Fruit fly (Drosophila melanogaster) whole organism, embryonic: ENCODE measurements around the gene Cpr62Ba.

ENCODE experiments used
- Bdp1 ChIP-seq: fragments of 200-800 bp; sonication (Bioruptor generic); optimal IDR thresholded peaks from 3 replicates; lab custom pipeline; 2016; ENCODE audit warnings: missing biosample characterization, missing genetic modification characterization
- C15 ChIP-seq: fragments of 200-800 bp; sonication (Bioruptor generic); IDR thresholded peaks from 3 replicates; pipeline ENCODE4 v1.3.6; 2022; ENCODE audit warnings: missing biosample characterization, missing genetic modification characterization
- CG10366 ChIP-seq: fragments of 200-800 bp; sonication (Bioruptor generic); IDR thresholded peaks from 2 replicates; pipeline ENCODE4 v1.3.6; 2022; ENCODE audit warnings: missing biosample characterization, missing genetic modification characterization
- CG10431 ChIP-seq: fragments of 200-800 bp; sonication (Bioruptor generic); optimal IDR thresholded peaks from 3 replicates; lab custom pipeline; 2018; ENCODE audit warnings: missing biosample characterization, mild to moderate bottlenecking, missing genetic modification characterization
- CG10979 ChIP-seq: fragments of 200-800 bp; sonication (Bioruptor generic); optimal IDR thresholded peaks from 2 replicates; lab custom pipeline; 2018; ENCODE audit warnings: missing biosample characterization, mild to moderate bottlenecking, missing genetic modification characterization, moderate library complexity
- CG11093 ChIP-seq: fragments of 200-800 bp; sonication (Bioruptor generic); IDR thresholded peaks from 3 replicates; pipeline ENCODE4 v1.3.6; 2022; ENCODE audit warnings: missing biosample characterization, missing genetic modification characterization
- CG11504 ChIP-seq: fragments of 200-800 bp; sonication (Bioruptor generic); optimal IDR thresholded peaks from 3 replicates; lab custom pipeline; 2019; ENCODE audit warnings: missing biosample characterization, mild to moderate bottlenecking, missing genetic modification characterization, moderate library complexity
- CG11696 ChIP-seq: fragments of 200-800 bp; sonication (Bioruptor generic); IDR thresholded peaks from 2 replicates; pipeline ENCODE4 v1.3.6; 2022; ENCODE audit warnings: missing biosample characterization, missing genetic modification characterization
- CG12299 ChIP-seq: fragments of 200-800 bp; sonication (Bioruptor generic); optimal IDR thresholded peaks from 2 replicates; lab custom pipeline; 2018; ENCODE audit warnings: missing biosample characterization, mild to moderate bottlenecking, missing genetic modification characterization
- CG13123 ChIP-seq: fragments of 200-800 bp; sonication (Bioruptor generic); optimal IDR thresholded peaks from 2 replicates; lab custom pipeline; 2016; ENCODE audit warnings: missing biosample characterization, missing genetic modification characterization
- CG15696 ChIP-seq: fragments of 200-800 bp; sonication (Bioruptor generic); optimal IDR thresholded peaks from 2 replicates; lab custom pipeline; 2019; ENCODE audit warnings: missing biosample characterization, mild to moderate bottlenecking, missing genetic modification characterization, moderate library complexity
- CG17568 ChIP-seq: fragments of 200-800 bp; sonication (Bioruptor generic); optimal IDR thresholded peaks from 2 replicates; lab custom pipeline; 2018; ENCODE audit warnings: missing biosample characterization, mild to moderate bottlenecking, missing genetic modification characterization, moderate library complexity
- CG17802 ChIP-seq: fragments of 200-800 bp; sonication (Bioruptor generic); optimal IDR thresholded peaks from 2 replicates; lab custom pipeline; 2018; ENCODE audit warnings: missing biosample characterization, mild to moderate bottlenecking, missing genetic modification characterization, moderate library complexity
- CG17912 ChIP-seq: fragments of 200-800 bp; sonication (Bioruptor generic); optimal IDR thresholded peaks from 2 replicates; lab custom pipeline; 2018; ENCODE audit warnings: missing biosample characterization, mild to moderate bottlenecking, missing genetic modification characterization
- CG18011 ChIP-seq: fragments of 200-800 bp; sonication (Bioruptor generic); optimal IDR thresholded peaks from 2 replicates; lab custom pipeline; 2017; ENCODE audit warnings: missing biosample characterization, missing genetic modification characterization, mild to moderate bottlenecking, moderate library complexity, missing genotype
- CG2199 ChIP-seq: fragments of 200-800 bp; sonication (Bioruptor generic); IDR thresholded peaks from 3 replicates; pipeline ENCODE4 v1.3.6; 2022; ENCODE audit warnings: missing biosample characterization, missing genetic modification characterization
- CG34224 ChIP-seq: fragments of 200-800 bp; sonication (Bioruptor generic); IDR thresholded peaks from 3 replicates; pipeline ENCODE4 v1.3.6; 2022; ENCODE audit warnings: missing biosample characterization, missing genetic modification characterization; ENCODE audit not compliant: partially characterized antibody
- CG34422 ChIP-seq: fragments of 200-800 bp; sonication (Bioruptor generic); IDR thresholded peaks from 3 replicates; pipeline ENCODE4 v1.3.6; 2022; ENCODE audit warnings: missing biosample characterization, missing genetic modification characterization
- CG4404 ChIP-seq: fragments of 200-800 bp; sonication (Bioruptor generic); IDR thresholded peaks from 2 replicates; pipeline ENCODE4 v1.3.6; 2022; ENCODE audit warnings: missing biosample characterization, missing genetic modification characterization
- CG6272 ChIP-seq: fragments of 200-800 bp; sonication (Bioruptor generic); IDR thresholded peaks from 2 replicates; pipeline ENCODE4 v1.3.6; 2022; ENCODE audit warnings: missing biosample characterization, missing genetic modification characterization
- CG6654 ChIP-seq: fragments of 200-800 bp; sonication (Bioruptor generic); optimal IDR thresholded peaks from 2 replicates; lab custom pipeline; 2017; ENCODE audit warnings: missing biosample characterization, mild to moderate bottlenecking, missing genetic modification characterization
- CG6854 ChIP-seq: fragments of 200-800 bp; sonication (Bioruptor generic); optimal IDR thresholded peaks from 3 replicates; lab custom pipeline; 2017; ENCODE audit warnings: missing biosample characterization, mild to moderate bottlenecking, missing genetic modification characterization
- CG7556 ChIP-seq: fragments of 200-800 bp; sonication (Bioruptor generic); optimal IDR thresholded peaks from 2 replicates; lab custom pipeline; 2017; ENCODE audit warnings: missing biosample characterization, mild to moderate bottlenecking, missing genetic modification characterization
- CG8281 ChIP-seq: fragments of 200-800 bp; sonication (Bioruptor generic); optimal IDR thresholded peaks from 2 replicates; lab custom pipeline; 2018; ENCODE audit warnings: missing biosample characterization, mild to moderate bottlenecking, missing genetic modification characterization, moderate library complexity
- Chrac-16 ChIP-seq: fragments of 200-800 bp; sonication (Bioruptor generic); optimal IDR thresholded peaks from 3 replicates; lab custom pipeline; 2016; ENCODE audit warnings: missing biosample characterization, missing genetic modification characterization
- Dll ChIP-seq: fragments of 200-800 bp; sonication (Bioruptor generic); IDR thresholded peaks from 4 replicates; pipeline ENCODE4 v1.3.6; 2022; ENCODE audit warnings: missing biosample characterization, missing genetic modification characterization; ENCODE audit not compliant: partially characterized antibody
- Dp ChIP-seq: fragments of 200-800 bp; sonication (Bioruptor generic); optimal IDR thresholded peaks from 2 replicates; lab custom pipeline; 2018; ENCODE audit warnings: missing biosample characterization, mild to moderate bottlenecking, missing genetic modification characterization, moderate library complexity
- Fer1 ChIP-seq: fragments of 200-800 bp; sonication (Bioruptor generic); optimal IDR thresholded peaks from 2 replicates; lab custom pipeline; 2017; ENCODE audit warnings: missing biosample characterization, mild to moderate bottlenecking, missing genetic modification characterization
- GATAe ChIP-seq: fragments of 200-800 bp; sonication (Bioruptor generic); conservative IDR thresholded peaks from 2 replicates; pipeline ENCODE4 v1.3.6; 2022; ENCODE audit warnings: missing biosample characterization, missing genetic modification characterization
- Gug ChIP-seq: fragments of 200-800 bp; sonication (Bioruptor generic); IDR thresholded peaks from 4 replicates; pipeline ENCODE4 v1.3.6; 2022; ENCODE audit warnings: missing biosample characterization, missing genetic modification characterization
- Hey ChIP-seq: fragments of 200-800 bp; sonication (Bioruptor generic); optimal IDR thresholded peaks from 3 replicates; lab custom pipeline; 2018; ENCODE audit warnings: missing biosample characterization, mild to moderate bottlenecking, missing genetic modification characterization
- Hsf ChIP-seq: fragments of 200-800 bp; sonication (Bioruptor generic); optimal IDR thresholded peaks from 3 replicates; lab custom pipeline; 2016; ENCODE audit warnings: missing biosample characterization, missing genetic modification characterization
- Lhr ChIP-seq: fragments of 200-800 bp; sonication (Bioruptor generic); optimal IDR thresholded peaks from 3 replicates; lab custom pipeline; 2017; ENCODE audit warnings: mild to moderate bottlenecking, missing biosample characterization, missing genetic modification reagents, missing genetic modification characterization
- Vsx1 ChIP-seq: fragments of 200-800 bp; sonication (Bioruptor generic); optimal IDR thresholded peaks from 2 replicates; lab custom pipeline; 2017; ENCODE audit warnings: missing biosample characterization, mild to moderate bottlenecking, missing genetic modification characterization, missing genetic modification reagents
- YL-1 ChIP-seq: fragments of 200-800 bp; sonication (Bioruptor generic); optimal IDR thresholded peaks from 3 replicates; lab custom pipeline; 2017; ENCODE audit warnings: missing biosample characterization, mild to moderate bottlenecking, missing genetic modification characterization
- al ChIP-seq: fragments of 200-800 bp; sonication (Bioruptor generic); IDR thresholded peaks from 2 replicates; pipeline ENCODE4 v1.3.6; 2022; ENCODE audit warnings: missing biosample characterization, missing genetic modification characterization
- ase ChIP-seq: fragments of 200-800 bp; sonication (Bioruptor generic); IDR thresholded peaks from 3 replicates; pipeline ENCODE4 v1.3.6; 2022; ENCODE audit warnings: missing biosample characterization, missing genetic modification characterization
- danr ChIP-seq: fragments of 200-800 bp; sonication (Bioruptor generic); IDR thresholded peaks from 2 replicates; pipeline ENCODE4 v1.3.6; 2022; ENCODE audit warnings: missing biosample characterization, missing genetic modification characterization
- gcm2 ChIP-seq: fragments of 200-800 bp; sonication (Bioruptor generic); optimal IDR thresholded peaks from 2 replicates; lab custom pipeline; 2016; ENCODE audit warnings: missing biosample characterization, missing genetic modification characterization
- gfzf ChIP-seq: fragments of 200-800 bp; sonication (Bioruptor generic); optimal IDR thresholded peaks from 2 replicates; lab custom pipeline; 2016; ENCODE audit warnings: missing biosample characterization, mild to moderate bottlenecking, missing genetic modification characterization, moderate library complexity
- jumu ChIP-seq: fragments of 200-800 bp; sonication (Bioruptor generic); optimal IDR thresholded peaks from 3 replicates; lab custom pipeline; 2016; ENCODE audit warnings: missing biosample characterization, missing genetic modification characterization
- ken ChIP-seq: fragments of 200-800 bp; sonication (Bioruptor generic); IDR thresholded peaks from 3 replicates; pipeline ENCODE4 v1.3.6; 2022; ENCODE audit warnings: missing biosample characterization, missing genetic modification characterization
- klu ChIP-seq: fragments of 200-800 bp; sonication (Bioruptor generic); IDR thresholded peaks from 2 replicates; pipeline ENCODE4 v1.3.6; 2022; ENCODE audit warnings: missing biosample characterization, missing genetic modification characterization
- mam ChIP-seq: fragments of 200-800 bp; sonication (Bioruptor generic); optimal IDR thresholded peaks from 3 replicates; lab custom pipeline; 2016; ENCODE audit warnings: missing biosample characterization, missing genetic modification characterization
- nom ChIP-seq: fragments of 200-800 bp; sonication (Bioruptor generic); optimal IDR thresholded peaks from 2 replicates; lab custom pipeline; 2017; ENCODE audit warnings: missing biosample characterization, missing genetic modification characterization, mild to moderate bottlenecking, moderate library complexity, missing genetic modification reagents
- pnt ChIP-seq: fragments of 200-800 bp; sonication (Bioruptor generic); optimal IDR thresholded peaks from 3 replicates; lab custom pipeline; 2016; ENCODE audit warnings: missing biosample characterization, missing genetic modification characterization
- trem ChIP-seq: fragments of 200-800 bp; optimal IDR thresholded peaks from 3 replicates; lab custom pipeline; 2019; ENCODE audit warnings: missing biosample characterization, mild to moderate bottlenecking, missing genetic modification characterization, moderate library complexity
- zen2 ChIP-seq: fragments of 200-800 bp; sonication (Bioruptor generic); IDR thresholded peaks from 3 replicates; pipeline ENCODE4 v1.3.6; 2022; ENCODE audit warnings: missing biosample characterization, missing genetic modification characterization; ENCODE audit not compliant: partially characterized antibody

Gene Cpr62Ba

dm6 chr3L:1856467-1857350 lies 25.1 kb upstream of the Cpr62Ba start, which contains the start of gene CG12024 (continued):
- TF ChIP-seq CG34422 (GFP tag; lab: Robert Waterston, UW) (peak; percentile 64; the same call in 2 of the 3 replicates), trem (tag; lab: Kevin White, UChicago) (peak; percentile 86), CG17912 (GFP tag; lab: Kevin White, UChicago) (peak; percentile 43), C15 (GFP tag; lab: Robert Waterston, UW) (no peak), CG12299 (tag; lab: Kevin White, UChicago) (peak; percentile 12), CG7556 (GFP tag; lab: Kevin White, UChicago) (peak; percentile 48), CG6854 (GFP tag; lab: Kevin White, UChicago) (no peak), pnt (GFP tag; lab: Kevin White, UChicago) (peak; percentile 66), YL-1 (peak; percentile 64), jumu (GFP tag; lab: Kevin White, UChicago) (peak; percentile 74), CG13123 (GFP tag; lab: Kevin White, UChicago) (peak; percentile 54), CG4404 (GFP tag; lab: Robert Waterston, UW) (peak; percentile 60), danr (GFP tag; lab: Robert Waterston, UW) (peak; percentile 33; the same call in 1 of the 2 replicates), CG17568 (GFP tag; lab: Kevin White, UChicago) (no peak), Dll (GFP tag; lab: Robert Waterston, UW) (no peak), CG11696 (GFP tag; lab: Robert Waterston, UW) (no peak), zen2 (GFP tag; lab: Robert Waterston, UW) (no peak), CG10431 (GFP tag; lab: Kevin White, UChicago) (no peak), CG10979 (peak; percentile 62), Fer1 (GFP tag; lab: Kevin White, UChicago) (peak; percentile 78), Dp (GFP tag; lab: Kevin White, UChicago) (peak; percentile 91), Gug (GFP tag; lab: Robert Waterston, UW) (peak; percentile 56; the same call in 2 of the 4 replicates), GATAe (GFP tag; lab: Robert Waterston, UW) (peak; percentile 24), CG17802 (tag; lab: Kevin White, UChicago) (peak; percentile 92), Hsf (GFP tag; lab: Kevin White, UChicago) (peak; percentile 87), CG18011 (peak; percentile 63), mam (GFP tag; lab: Kevin White, UChicago) (peak; percentile 86), CG2199 (GFP tag; lab: Robert Waterston, UW) (no peak), Bdp1 (GFP tag; lab: Kevin White, UChicago) (peak; percentile 78), CG6654 (GFP tag; lab: Kevin White, UChicago) (no peak), CG6272 (GFP tag; lab: Robert Waterston, UW) (peak; percentile 69), ase (GFP tag; lab: Robert Waterston, UW) (0 out of 3 replicates have a peak, but pooled peaks have one; percentile 14), ken (GFP tag; lab: Robert Waterston, UW) (0 out of 3 replicates have a peak, but pooled peaks have one; percentile 27), Chrac-16 (GFP tag; lab: Kevin White, UChicago) (peak; percentile 83), CG15696 (tag; lab: Kevin White, UChicago) (peak; percentile 70), CG10366 (peak; percentile 67), Vsx1 (no peak), klu (GFP tag; lab: Robert Waterston, UW) (peak; percentile 66; the same call in 1 of the 2 replicates), CG11504 (tag; lab: Kevin White, UChicago) (peak; percentile 82), gcm2 (GFP tag; lab: Kevin White, UChicago) (peak; percentile 39), al (peak; percentile 66), Hey (tag; lab: Kevin White, UChicago) (peak; percentile 80), CG11093 (peak; percentile 52; the same call in 1 of the 3 replicates), nom (GFP tag; lab: Kevin White, UChicago) (no peak), Lhr (GFP tag; lab: Kevin White, UChicago) (peak; percentile 80), CG8281 (tag; lab: Kevin White, UChicago) (peak; percentile 31), gfzf (GFP tag; lab: Kevin White, UChicago) (peak; percentile 86), CG34224 (GFP tag; lab: Robert Waterston, UW) (no peak)
